Worm (Caenorhabditis elegans): ENCODE data around the gene pdl-1.

The pdl-1 gene

DNA sequence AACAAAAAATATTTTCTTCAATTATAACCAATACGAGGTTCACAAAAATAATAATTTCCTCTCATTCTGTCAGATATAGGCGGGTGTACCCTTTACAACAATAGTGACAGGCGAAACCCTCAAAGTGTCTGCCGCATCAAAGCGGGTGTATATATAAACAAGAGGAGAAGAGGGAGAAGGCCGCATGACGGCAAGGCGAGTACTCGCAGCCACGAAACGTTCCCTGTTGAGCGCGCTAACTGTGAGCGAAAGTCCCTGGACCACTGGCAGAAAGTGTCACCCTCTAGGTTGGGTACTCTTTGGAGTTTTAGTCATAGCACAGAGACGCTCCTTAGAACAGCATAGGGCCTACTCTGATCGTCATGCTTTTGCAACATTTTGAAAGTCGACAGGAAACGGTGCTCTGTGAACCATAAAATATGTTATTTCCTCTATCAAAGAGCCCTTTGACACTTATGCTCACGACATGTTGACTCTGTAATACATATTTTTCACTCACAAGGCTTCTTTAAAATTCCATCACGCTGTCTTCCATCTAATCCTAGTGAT lies 16.5 kb downstream of the pdl-1 start, which contains the start of gene pcrg-1:
pcrg-1 (plus strand) TSS at position 499 of the 549 bp plus-strand sequence.
- TF ChIP-seq zag-1 (tag; optimal IDR thresholded peaks at IDR 0.05) (no peak), lsy-2 (tag; optimal IDR thresholded peaks at IDR 0.05) (peak in 1 of 2 experiments; percentile 69), nhr-28 (tag; optimal IDR thresholded peaks at IDR 0.05) (no peak), arid-1 (GFP tag; conservative IDR thresholded peaks at IDR 0.05) (peak; percentile 93), dpl-1 (GFP tag; optimal IDR thresholded peaks at IDR 0.05) (peak; percentile 50), nhr-6 (tag; optimal IDR thresholded peaks at IDR 0.05) (peak; percentile 77), F44E2.7 (GFP tag; IDR thresholded peaks at IDR 0.05) (peak; percentile 55; the same call in 1 of the 2 replicates), ctbp-1 (GFP tag; IDR thresholded peaks at IDR 0.05) (peak; percentile 76), php-3 (GFP tag; IDR thresholded peaks at IDR 0.05) (peak; percentile 84), duxl-1 (tag; optimal IDR thresholded peaks at IDR 0.05; ENCODE audit: poor library complexity) (no peak), gei-8 (GFP tag; optimal IDR thresholded peaks at IDR 0.05) (peak; percentile 12), jun-1 (tag; optimal IDR thresholded peaks at IDR 0.05) (no peak), spr-3 (GFP tag; optimal IDR thresholded peaks at IDR 0.05) (peak; percentile 59), ceh-28 (tag; optimal IDR thresholded peaks at IDR 0.05) (no peak), daf-19 (GFP tag; conservative IDR thresholded peaks at IDR 0.05) (peak; percentile 63; the same call in 1 of the 2 replicates), zfp-2 (tag; optimal IDR thresholded peaks at IDR 0.05) (no peak), rbr-2 (tag; optimal IDR thresholded peaks at IDR 0.05) (peak; percentile 74), madf-5 (GFP tag; IDR thresholded peaks at IDR 0.05) (peak; percentile 23 to 70; a peak in 1 of 4 replicates), ceh-82 (tag; optimal IDR thresholded peaks at IDR 0.05) (no peak), sdz-12 (GFP tag; optimal IDR thresholded peaks at IDR 0.05) (no peak), mxl-3 (GFP tag; optimal IDR thresholded peaks at IDR 0.05) (peak; percentile 85), daf-8 (GFP tag; IDR thresholded peaks at IDR 0.05) (peak; percentile 73; the same call in 1 of the 2 replicates), skn-1 (tag; optimal IDR thresholded peaks at IDR 0.05) (no peak), attf-4 (tag; optimal IDR thresholded peaks at IDR 0.05) (no peak), hmg-1.1 (GFP tag; IDR thresholded peaks at IDR 0.05) (peak; percentile 97), lin-1 (GFP tag; IDR thresholded peaks at IDR 0.05) (peak; percentile 66), unc-130 (GFP tag; optimal IDR thresholded peaks at IDR 0.05) (peak; percentile 47), ZK337.2 (GFP tag; IDR thresholded peaks at IDR 0.05) (peak; percentile 21), lin-13 (GFP tag; optimal IDR thresholded peaks at IDR 0.05) (peak; percentile 64), nhr-102 (tag; optimal IDR thresholded peaks at IDR 0.05) (peak; percentile 59), nhr-237 (tag; optimal IDR thresholded peaks at IDR 0.05) (no peak), unc-39 (tag; optimal IDR thresholded peaks at IDR 0.05) (no peak), fos-1 (tag; optimal IDR thresholded peaks at IDR 0.05) (no peak), ztf-11 (tag; optimal IDR thresholded peaks at IDR 0.05) (no peak), nhr-77 (tag; optimal IDR thresholded peaks at IDR 0.05) (no peak), mdl-1 (tag; optimal IDR thresholded peaks at IDR 0.05) (no peak), tra-1 (GFP tag; IDR thresholded peaks at IDR 0.05) (peak; percentile 83), aly-2 (tag; optimal IDR thresholded peaks at IDR 0.05) (no peak), lin-39 (tag; optimal IDR thresholded peaks at IDR 0.05) (no peak), set-16 (GFP tag; IDR thresholded peaks at IDR 0.05) (no peak; the same call in none of the 2 replicates), dmd-6 (GFP tag; IDR thresholded peaks at IDR 0.05) (peak; percentile 55), unc-62 (GFP tag; optimal IDR thresholded peaks at IDR 0.05 in 1 of 2) (peak in 1 of 2 experiments; percentile 81), unc-62 (tag; optimal IDR thresholded peaks at IDR 0.05) (no peak), pqm-1 (tag; optimal IDR thresholded peaks at IDR 0.05) (no peak), R02D3.7 (tag; optimal IDR thresholded peaks at IDR 0.05) (no peak), nhr-10 (tag; optimal IDR thresholded peaks at IDR 0.05) (no peak), saeg-2 (GFP tag; IDR thresholded peaks at IDR 0.05) (peak; percentile 89), tag-97 (GFP tag; IDR thresholded peaks at IDR 0.05) (no peak), mes-2 (tag; optimal IDR thresholded peaks at IDR 0.05; ENCODE audit: poor library complexity, severe bottlenecking) (peak; percentile 73), aha-1 (tag) (peak; percentile 89), zfp-3 (GFP tag; conservative IDR thresholded peaks at IDR 0.05) (peak; percentile 51; the same call in 1 of the 2 replicates), spr-1 (tag; optimal IDR thresholded peaks at IDR 0.05) (peak; percentile 80)
